Worm (Caenorhabditis elegans): Measurements from ENCODE around the gene mbf-1.

DNA sequence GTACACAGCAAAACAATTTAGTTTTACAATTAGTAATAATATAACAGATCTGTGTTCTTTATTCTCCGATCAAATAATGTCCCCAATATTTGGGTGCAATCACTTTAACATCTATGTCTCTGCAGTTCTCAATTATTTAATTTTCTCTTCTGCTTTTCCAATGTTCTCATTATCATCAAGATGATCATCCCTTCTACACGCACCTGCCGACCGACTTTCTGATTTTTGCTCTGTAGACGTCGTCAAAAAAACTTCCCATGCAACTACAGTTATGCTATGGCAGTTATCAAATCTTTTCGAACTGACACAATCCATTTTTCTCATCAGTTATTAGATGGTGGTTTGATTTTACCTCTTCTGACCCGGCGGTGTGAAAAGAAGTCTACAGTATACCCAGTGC lies 23.5 kb upstream of the mbf-1 start:
- TF ChIP-seq unc-39 (tag; optimal IDR thresholded peaks at IDR 0.05) (no peak), unc-62 (GFP tag; optimal IDR thresholded peaks at IDR 0.05) (no peak), blmp-1 (tag; optimal IDR thresholded peaks at IDR 0.05) (no peak), snpc-4 (tag; optimal IDR thresholded peaks at IDR 0.05) (no peak), lsy-2 (tag; optimal IDR thresholded peaks at IDR 0.05) (no peak), nhr-12 (tag; optimal IDR thresholded peaks at IDR 0.05) (no peak), pha-4 (tag; optimal IDR thresholded peaks at IDR 0.05) (no peak), hlh-1 (tag; optimal IDR thresholded peaks at IDR 0.05) (no peak), nhr-28 (tag; optimal IDR thresholded peaks at IDR 0.05) (no peak), ztf-11 (tag; optimal IDR thresholded peaks at IDR 0.05) (no peak), zip-8 (tag; optimal IDR thresholded peaks at IDR 0.05) (no peak), nhr-237 (tag; optimal IDR thresholded peaks at IDR 0.05) (no peak), cnd-1 (tag; optimal IDR thresholded peaks at IDR 0.05) (no peak)
